Comparison of ENCODE assay signal across 1 fruit fly cellular context in genomic region chrX:10784812-10785638, dm6.
TF ChIP-seq lines count a peak whose summit lies in the region.

No protein-coding gene starts in this region.

TF ChIP-seq in whole organism, embryonic, 481 proteins besides CTCF, POLR2A, EP300 and RAD21 (continued from another document):
- TF ChIP-seq twi (tag; optimal IDR thresholded peaks at IDR 0.05; lab: Kevin White, UChicago) = peak; percentile 12
- no peak for TF ChIP-seq CG3838 (GFP tag; optimal IDR thresholded peaks at IDR 0.05; lab: Kevin White, UChicago)
- TF ChIP-seq exex (tag; optimal IDR thresholded peaks at IDR 0.05; lab: Kevin White, UChicago) = peak; percentile 3
- peak; percentile 60 for TF ChIP-seq sens (GFP tag; lab: Kevin White, UChicago)
- no peak for TF ChIP-seq cas (GFP tag; IDR thresholded peaks at IDR 0.05; lab: Robert Waterston, UW)
- peak; percentile 62 for TF ChIP-seq row (GFP tag; IDR thresholded peaks at IDR 0.05; lab: Robert Waterston, UW)
- TF ChIP-seq CG31441 (GFP tag; IDR thresholded peaks at IDR 0.05; lab: Robert Waterston, UW) = peak; percentile 24; the same call in 1 of the 2 replicates
- TF ChIP-seq E2f2 (GFP tag; IDR thresholded peaks at IDR 0.05; lab: Robert Waterston, UW) = 0 out of 2 replicates have a peak, but pooled peaks have one; percentile 6
- TF ChIP-seq zen (tag; optimal IDR thresholded peaks at IDR 0.05; lab: Kevin White, UChicago) = peak; percentile 11
- TF ChIP-seq fu2 (GFP tag; optimal IDR thresholded peaks at IDR 0.05; lab: Kevin White, UChicago) = no peak
- no peak for TF ChIP-seq so (GFP tag; IDR thresholded peaks at IDR 0.05; lab: Robert Waterston, UW)
- peak; percentile 72 for TF ChIP-seq CG15479 (GFP tag; optimal IDR thresholded peaks at IDR 0.05; lab: Kevin White, UChicago)
- peak; percentile 16 for TF ChIP-seq CG12659 (GFP tag; optimal IDR thresholded peaks at IDR 0.05; lab: Kevin White, UChicago)
- TF ChIP-seq Ssrp (tag; optimal IDR thresholded peaks at IDR 0.05; lab: Kevin White, UChicago) = peak; percentile 26
- TF ChIP-seq NC2α (GFP tag; optimal IDR thresholded peaks at IDR 0.05; lab: Kevin White, UChicago) = no peak
- no peak; the same call in 2 of the 3 replicates for TF ChIP-seq ci (GFP tag; IDR thresholded peaks at IDR 0.05; lab: Robert Waterston, UW)
- no peak for TF ChIP-seq mirr (GFP tag; optimal IDR thresholded peaks at IDR 0.05; lab: Kevin White, UChicago)
- peak; percentile 50 for TF ChIP-seq CoRest (tag; optimal IDR thresholded peaks at IDR 0.05; lab: Kevin White, UChicago)
- peak; percentile 9 for TF ChIP-seq D19B (GFP tag; optimal IDR thresholded peaks at IDR 0.05; lab: Kevin White, UChicago)
- TF ChIP-seq CG9437 (GFP tag; optimal IDR thresholded peaks at IDR 0.05; lab: Kevin White, UChicago) = peak; percentile 43
- TF ChIP-seq Atf6 (GFP tag; IDR thresholded peaks at IDR 0.05; lab: Robert Waterston, UW) = no peak
- TF ChIP-seq Sox102F (GFP tag; optimal IDR thresholded peaks at IDR 0.05; lab: Kevin White, UChicago) = no peak
- TF ChIP-seq Hsf (GFP tag; optimal IDR thresholded peaks at IDR 0.05; lab: Kevin White, UChicago) = no peak
- TF ChIP-seq Atf-2 (GFP tag; optimal IDR thresholded peaks at IDR 0.05; lab: Kevin White, UChicago) = no peak
- peak; percentile 25 for TF ChIP-seq CG3281 (GFP tag; optimal IDR thresholded peaks at IDR 0.05; lab: Kevin White, UChicago)
- no peak for TF ChIP-seq cato (GFP tag; optimal IDR thresholded peaks at IDR 0.05; lab: Kevin White, UChicago; ENCODE audit: borderline replicate concordance)
- no peak for TF ChIP-seq CG6254 (GFP tag; optimal IDR thresholded peaks at IDR 0.05; lab: Kevin White, UChicago)
- TF ChIP-seq HLH4C (GFP tag; IDR thresholded peaks at IDR 0.05; lab: Robert Waterston, UW; ENCODE audit: partially characterized antibody) = 0 out of 3 replicates have a peak, but pooled peaks have one; percentile 33
- peak; percentile 49 for TF ChIP-seq CG30403 (GFP tag; optimal IDR thresholded peaks at IDR 0.05; lab: Kevin White, UChicago)
- TF ChIP-seq CG13775 (GFP tag; optimal IDR thresholded peaks at IDR 0.05; lab: Kevin White, UChicago) = peak; percentile 11
- TF ChIP-seq Lim3 (GFP tag; IDR thresholded peaks at IDR 0.05; lab: Robert Waterston, UW) = no peak
- TF ChIP-seq ftz-f1 (GFP tag; optimal IDR thresholded peaks at IDR 0.05; lab: Kevin White, UChicago) = peak; percentile 36
- TF ChIP-seq CG4424 (GFP tag; optimal IDR thresholded peaks at IDR 0.05; lab: Kevin White, UChicago) = peak; percentile 23
- TF ChIP-seq Opbp (GFP tag; IDR thresholded peaks at IDR 0.05; lab: Robert Waterston, UW; ENCODE audit: partially characterized antibody) = no peak
- TF ChIP-seq sc (optimal IDR thresholded peaks at IDR 0.05; lab: Kevin White, UChicago) = no peak
- no peak for TF ChIP-seq sc (GFP tag; optimal IDR thresholded peaks at IDR 0.05; lab: Kevin White, UChicago)
- no peak for TF ChIP-seq br (optimal IDR thresholded peaks at IDR 0.05; lab: Kevin White, UChicago)
- peak; percentile 17 for TF ChIP-seq CG12391 (tag; optimal IDR thresholded peaks at IDR 0.05; lab: Kevin White, UChicago)
- TF ChIP-seq GATAe (GFP tag; conservative IDR thresholded peaks at IDR 0.05; lab: Robert Waterston, UW) = no peak; the same call in 1 of the 2 replicates
- TF ChIP-seq sqz (GFP tag; optimal IDR thresholded peaks at IDR 0.05; lab: Kevin White, UChicago) = peak; percentile 75
- TF ChIP-seq bbx (GFP tag; IDR thresholded peaks at IDR 0.05; lab: Robert Waterston, UW; ENCODE audit: partially characterized antibody) = no peak
- peak; percentile 16 for TF ChIP-seq CG2120 (GFP tag; optimal IDR thresholded peaks at IDR 0.05; lab: Kevin White, UChicago)
- TF ChIP-seq CG8388 (GFP tag; optimal IDR thresholded peaks at IDR 0.05; lab: Kevin White, UChicago) = peak; percentile 62
- TF ChIP-seq z (GFP tag; IDR thresholded peaks at IDR 0.05; lab: Robert Waterston, UW) = no peak
- no peak for TF ChIP-seq Dad (GFP tag; optimal IDR thresholded peaks at IDR 0.05; lab: Kevin White, UChicago)
- TF ChIP-seq yki (optimal IDR thresholded peaks at IDR 0.05; lab: Kevin White, UChicago) = no peak
- TF ChIP-seq Ravus (GFP tag; IDR thresholded peaks at IDR 0.05; lab: Robert Waterston, UW) = no peak
- TF ChIP-seq kay (GFP tag; optimal IDR thresholded peaks at IDR 0.05; lab: Kevin White, UChicago) = no peak
- no peak for TF ChIP-seq CG14014 (GFP tag; IDR thresholded peaks at IDR 0.05; lab: Robert Waterston, UW)
- no peak for TF ChIP-seq Dfd (GFP tag; optimal IDR thresholded peaks at IDR 0.05; lab: Kevin White, UChicago)
- TF ChIP-seq CG8924 (tag; optimal IDR thresholded peaks at IDR 0.05; lab: Kevin White, UChicago) = no peak
- TF ChIP-seq bcd (GFP tag; optimal IDR thresholded peaks at IDR 0.05; lab: Kevin White, UChicago) = peak; percentile 5
- TF ChIP-seq tll (GFP tag; optimal IDR thresholded peaks at IDR 0.05; lab: Kevin White, UChicago) = peak in 1 of 2 experiments; percentile 83
- no peak for TF ChIP-seq Sry-δ (GFP tag; optimal IDR thresholded peaks at IDR 0.05; lab: Kevin White, UChicago)
- TF ChIP-seq Six4 (GFP tag; optimal IDR thresholded peaks at IDR 0.05; lab: Kevin White, UChicago) = no peak
- no peak for TF ChIP-seq Dll (GFP tag; IDR thresholded peaks at IDR 0.05; lab: Robert Waterston, UW; ENCODE audit: partially characterized antibody)
- 0 out of 2 replicates have a peak, but pooled peaks have one; percentile 22 for TF ChIP-seq CG32532 (GFP tag; IDR thresholded peaks at IDR 0.05; lab: Robert Waterston, UW)
- TF ChIP-seq CG1603 (tag; optimal IDR thresholded peaks at IDR 0.05; lab: Kevin White, UChicago) = no peak
- no peak for TF ChIP-seq CG7786 (GFP tag; optimal IDR thresholded peaks at IDR 0.05; lab: Kevin White, UChicago)
- TF ChIP-seq CG12299 (tag; optimal IDR thresholded peaks at IDR 0.05; lab: Kevin White, UChicago) = no peak
- no peak for TF ChIP-seq NfI (GFP tag; optimal IDR thresholded peaks at IDR 0.05; lab: Kevin White, UChicago)
- no peak for TF ChIP-seq tup (GFP tag; optimal IDR thresholded peaks at IDR 0.05; lab: Kevin White, UChicago)
- TF ChIP-seq bsh (GFP tag; optimal IDR thresholded peaks at IDR 0.05; lab: Kevin White, UChicago) = no peak
- TF ChIP-seq croc (GFP tag; conservative IDR thresholded peaks at IDR 0.05; lab: Robert Waterston, UW) = no peak
- peak; percentile 17 for TF ChIP-seq gem (tag; optimal IDR thresholded peaks at IDR 0.05; lab: Kevin White, UChicago)
- TF ChIP-seq az2 (GFP tag; optimal IDR thresholded peaks at IDR 0.05; lab: Kevin White, UChicago) = peak; percentile 0
- no peak for TF ChIP-seq pros (GFP tag; optimal IDR thresholded peaks at IDR 0.05; lab: Kevin White, UChicago)
- TF ChIP-seq chinmo (GFP tag; IDR thresholded peaks at IDR 0.05; lab: Robert Waterston, UW; ENCODE audit: partially characterized antibody) = 0 out of 4 replicates have a peak, but pooled peaks have one; percentile 38
- TF ChIP-seq rib (GFP tag; IDR thresholded peaks at IDR 0.05; lab: Robert Waterston, UW) = peak; percentile 30; the same call in 1 of the 2 replicates
- no peak for TF ChIP-seq Dbx (GFP tag; IDR thresholded peaks at IDR 0.05; lab: Robert Waterston, UW)
- peak; percentile 19 for TF ChIP-seq CG18599 (GFP tag; optimal IDR thresholded peaks at IDR 0.05; lab: Kevin White, UChicago)
- TF ChIP-seq Med (GFP tag; lab: Kevin White, UChicago) = peak; percentile 58
- TF ChIP-seq ase (GFP tag; IDR thresholded peaks at IDR 0.05; lab: Robert Waterston, UW) = no peak
- TF ChIP-seq CG17328 (GFP tag; IDR thresholded peaks at IDR 0.05; lab: Robert Waterston, UW) = no peak
- no peak for TF ChIP-seq gsb-n (tag; optimal IDR thresholded peaks at IDR 0.05; lab: Kevin White, UChicago)
- TF ChIP-seq btn (GFP tag; optimal IDR thresholded peaks at IDR 0.05; lab: Kevin White, UChicago) = no peak
- TF ChIP-seq CG31388 (GFP tag; optimal IDR thresholded peaks at IDR 0.05; lab: Kevin White, UChicago) = no peak
- peak; percentile 16 for TF ChIP-seq lilli (GFP tag; optimal IDR thresholded peaks at IDR 0.05; lab: Kevin White, UChicago)
- peak; percentile 10; the same call in 1 of the 2 replicates for TF ChIP-seq E2f1 (GFP tag; IDR thresholded peaks at IDR 0.05; lab: Robert Waterston, UW)
- peak in 1 of 2 experiments; percentile 39 for TF ChIP-seq eve (GFP tag; optimal IDR thresholded peaks at IDR 0.05; lab: Kevin White, UChicago)
- no peak for TF ChIP-seq CG10209 (GFP tag; optimal IDR thresholded peaks at IDR 0.05; lab: Kevin White, UChicago)
- TF ChIP-seq CG10267 (tag; optimal IDR thresholded peaks at IDR 0.05; lab: Kevin White, UChicago) = no peak
- TF ChIP-seq CG3995 (GFP tag; optimal IDR thresholded peaks at IDR 0.05; lab: Kevin White, UChicago) = no peak
- TF ChIP-seq kah (GFP tag; optimal IDR thresholded peaks at IDR 0.05; lab: Kevin White, UChicago) = no peak
- TF ChIP-seq Meics (GFP tag; optimal IDR thresholded peaks at IDR 0.05; lab: Kevin White, UChicago) = peak; percentile 18
- peak in 1 of 2 experiments; percentile 41 for TF ChIP-seq Eip74EF (GFP tag; optimal IDR thresholded peaks at IDR 0.05; lab: Kevin White, UChicago)
- peak; percentile 6 for TF ChIP-seq CG13424 (tag; optimal IDR thresholded peaks at IDR 0.05; lab: Kevin White, UChicago)
- TF ChIP-seq CG15269 (tag; optimal IDR thresholded peaks at IDR 0.05; lab: Kevin White, UChicago) = peak; percentile 27
- TF ChIP-seq CG4282 (GFP tag; optimal IDR thresholded peaks at IDR 0.05; lab: Kevin White, UChicago) = no peak
- TF ChIP-seq CG11398 (GFP tag; optimal IDR thresholded peaks at IDR 0.05; lab: Kevin White, UChicago) = no peak
- no peak for TF ChIP-seq lov (optimal IDR thresholded peaks at IDR 0.05; lab: Kevin White, UChicago)
- no peak for TF ChIP-seq lov (GFP tag; IDR thresholded peaks at IDR 0.05; lab: Robert Waterston, UW)
- TF ChIP-seq CG15696 (tag; optimal IDR thresholded peaks at IDR 0.05; lab: Kevin White, UChicago) = peak; percentile 16
- no peak for TF ChIP-seq stwl (tag; optimal IDR thresholded peaks at IDR 0.05; lab: Kevin White, UChicago)
- TF ChIP-seq crol (GFP tag; IDR thresholded peaks at IDR 0.05; lab: Robert Waterston, UW) = peak; percentile 61
- no peak for TF ChIP-seq oc (tag; optimal IDR thresholded peaks at IDR 0.05; lab: Kevin White, UChicago)
- peak in 1 of 3 experiments; percentile 18 for TF ChIP-seq lola (GFP tag; optimal IDR thresholded peaks at IDR 0.05; lab: Kevin White, UChicago)
- no peak for TF ChIP-seq CG18011 (GFP tag; optimal IDR thresholded peaks at IDR 0.05; lab: Kevin White, UChicago)
- no peak for TF ChIP-seq zfh2 (GFP tag; optimal IDR thresholded peaks at IDR 0.05; lab: Kevin White, UChicago)
- peak; percentile 16 for TF ChIP-seq CG4328 (GFP tag; optimal IDR thresholded peaks at IDR 0.05; lab: Kevin White, UChicago)
- TF ChIP-seq CG2678 (tag; optimal IDR thresholded peaks at IDR 0.05; lab: Kevin White, UChicago) = peak; percentile 35
- TF ChIP-seq CG10147 (GFP tag; optimal IDR thresholded peaks at IDR 0.05; lab: Kevin White, UChicago) = peak; percentile 40
- TF ChIP-seq crp (GFP tag; optimal IDR thresholded peaks at IDR 0.05; lab: Kevin White, UChicago) = peak in 1 of 2 experiments; percentile 28
- TF ChIP-seq Pdp1 (GFP tag; optimal IDR thresholded peaks at IDR 0.05; lab: Kevin White, UChicago) = peak in 1 of 2 experiments; percentile 93
- peak; percentile 11 for TF ChIP-seq Ets65A (GFP tag; lab: Kevin White, UChicago)
- TF ChIP-seq dmrt11E (tag; optimal IDR thresholded peaks at IDR 0.05; lab: Kevin White, UChicago) = no peak
- TF ChIP-seq grau (tag; optimal IDR thresholded peaks at IDR 0.05; lab: Kevin White, UChicago) = peak; percentile 44
- peak; percentile 23 for TF ChIP-seq CG11504 (tag; optimal IDR thresholded peaks at IDR 0.05; lab: Kevin White, UChicago)
- TF ChIP-seq CG7556 (GFP tag; optimal IDR thresholded peaks at IDR 0.05; lab: Kevin White, UChicago) = peak; percentile 32
- TF ChIP-seq CG9727 (GFP tag; optimal IDR thresholded peaks at IDR 0.05; lab: Kevin White, UChicago) = peak; percentile 71
- TF ChIP-seq CG1647 (GFP tag; optimal IDR thresholded peaks at IDR 0.05; lab: Kevin White, UChicago) = no peak
- no peak for TF ChIP-seq toy (GFP tag; IDR thresholded peaks at IDR 0.05; lab: Robert Waterston, UW)
- TF ChIP-seq tap (tag; optimal IDR thresholded peaks at IDR 0.05; lab: Kevin White, UChicago) = no peak
- TF ChIP-seq trem (tag; optimal IDR thresholded peaks at IDR 0.05; lab: Kevin White, UChicago) = peak; percentile 91
- TF ChIP-seq Trl (optimal IDR thresholded peaks at IDR 0.05; lab: Kevin White, UChicago) = peak in 1 of 2 experiments; percentile 52
- no peak for TF ChIP-seq Trl (GFP tag; optimal IDR thresholded peaks at IDR 0.05; lab: Kevin White, UChicago)
- peak; percentile 63 for TF ChIP-seq cwo (GFP tag; optimal IDR thresholded peaks at IDR 0.05; lab: Kevin White, UChicago)
- no peak for TF ChIP-seq CG2712 (tag; optimal IDR thresholded peaks at IDR 0.05; lab: Kevin White, UChicago)
- no peak for TF ChIP-seq lmd (GFP tag; IDR thresholded peaks at IDR 0.05; lab: Robert Waterston, UW)
- no peak for TF ChIP-seq Sin3A (optimal IDR thresholded peaks at IDR 0.05; lab: Kevin White, UChicago)
